Worm (Caenorhabditis elegans) whole organism, late embryonic: ENCODE measurements around the gene T10H4.4.

Experiments
- K09A11.1 ChIP-seq: sonication (generic microtip); optimal IDR thresholded peaks from 2 replicates; lab custom pipeline; 2017; ENCODE audit warnings: antibody characterized with exemption, mild to moderate bottlenecking, missing genetic modification characterization, missing compliant biosample characterization; ENCODE audit not compliant: insufficient read depth
- ceh-24 ChIP-seq: sonication (generic microtip); optimal IDR thresholded peaks from 2 replicates; lab custom pipeline; 2016; ENCODE audit warnings: mild to moderate bottlenecking, missing genetic modification characterization, missing compliant biosample characterization
- ceh-30 ChIP-seq: fragments of 150-350 bp; optimal IDR thresholded peaks from 2 replicates; lab custom pipeline; 2014; ENCODE audit warnings: missing biosample characterization, missing genetic modification characterization
- mec-3 ChIP-seq: sonication (generic microtip); optimal IDR thresholded peaks from 2 replicates; lab custom pipeline; 2016; ENCODE audit warnings: borderline replicate concordance, missing genetic modification characterization, missing compliant biosample characterization

ce11 chrV:15226206-15226605, 46.0 kb downstream of the T10H4.4 start:
- TF ChIP-seq K09A11.1 (tag; lab: Kevin White, UChicago) (no peak), mec-3 (tag; lab: Kevin White, UChicago) (no peak), ceh-30 (tag; lab: Kevin White, UChicago) (no peak), ceh-24 (tag; lab: Kevin White, UChicago) (no peak)
